Fruit fly (Drosophila melanogaster) whole organism, embryonic: Measurements from ENCODE around the gene Agpat3.

Source experiments
- CG10267 ChIP-seq: fragments of 200-800 bp; sonication (Bioruptor generic); optimal IDR thresholded peaks from 2 replicates; lab custom pipeline; 2018; ENCODE audit warnings: missing biosample characterization, mild to moderate bottlenecking, missing genetic modification characterization, moderate library complexity
- CG10274 ChIP-seq: fragments of 200-800 bp; sonication (Bioruptor generic); optimal IDR thresholded peaks from 3 replicates; lab custom pipeline; 2017; ENCODE audit warnings: missing biosample characterization, mild to moderate bottlenecking, missing genetic modification characterization
- CG10565 ChIP-seq: fragments of 200-800 bp; sonication (Bioruptor generic); optimal IDR thresholded peaks from 3 replicates; lab custom pipeline; 2016; ENCODE audit warnings: missing biosample characterization, mild to moderate bottlenecking, missing genetic modification characterization
- CG15073 ChIP-seq: fragments of 200-800 bp; sonication (Bioruptor generic); optimal IDR thresholded peaks from 2 replicates; lab custom pipeline; 2016; ENCODE audit warnings: missing biosample characterization, missing genetic modification characterization
- CG15514 ChIP-seq: fragments of 200-800 bp; sonication (Bioruptor generic); optimal IDR thresholded peaks from 3 replicates; lab custom pipeline; 2017; ENCODE audit warnings: missing biosample characterization, missing genetic modification characterization, mild to moderate bottlenecking, moderate library complexity, missing genetic modification reagents
- CG1832 ChIP-seq: fragments of 200-800 bp; sonication (Bioruptor generic); optimal IDR thresholded peaks from 2 replicates; lab custom pipeline; 2017; ENCODE audit warnings: missing biosample characterization, mild to moderate bottlenecking, missing genetic modification characterization, inconsistent platforms
- CG18619 ChIP-seq: fragments of 200-800 bp; sonication (Bioruptor generic); optimal IDR thresholded peaks from 3 replicates; lab custom pipeline; 2017; ENCODE audit warnings: missing biosample characterization, mild to moderate bottlenecking, missing genetic modification characterization
- CG32772 ChIP-seq: fragments of 200-800 bp; sonication (Bioruptor generic); IDR thresholded peaks from 2 replicates; pipeline ENCODE4 v1.3.6; 2022; ENCODE audit warnings: missing biosample characterization, missing genetic modification characterization
- CG3281 ChIP-seq: fragments of 200-800 bp; sonication (Bioruptor generic); optimal IDR thresholded peaks from 3 replicates; lab custom pipeline; 2017; ENCODE audit warnings: missing biosample characterization, mild to moderate bottlenecking, missing genetic modification characterization
- CG3847 ChIP-seq: fragments of 200-800 bp; sonication (Bioruptor generic); IDR thresholded peaks from 2 replicates; pipeline ENCODE4 v1.3.6; 2022; ENCODE audit warnings: missing biosample characterization, missing genetic modification characterization
- CG4282 ChIP-seq: fragments of 200-800 bp; sonication (Bioruptor generic); optimal IDR thresholded peaks from 2 replicates; lab custom pipeline; 2016; ENCODE audit warnings: missing biosample characterization, missing genetic modification characterization
- CG4328 ChIP-seq: fragments of 200-800 bp; sonication (Bioruptor generic); optimal IDR thresholded peaks from 3 replicates; lab custom pipeline; 2017; ENCODE audit warnings: missing biosample characterization, missing genetic modification reagents, missing genetic modification characterization
- CG4424 ChIP-seq: fragments of 200-800 bp; sonication (Bioruptor generic); optimal IDR thresholded peaks from 3 replicates; lab custom pipeline; 2016; ENCODE audit warnings: missing biosample characterization, missing genetic modification characterization
- CG4820 ChIP-seq: fragments of 200-800 bp; sonication (Bioruptor generic); optimal IDR thresholded peaks from 3 replicates; lab custom pipeline; 2016; ENCODE audit warnings: missing biosample characterization, missing genetic modification characterization
- CG6683 ChIP-seq: fragments of 200-800 bp; sonication (Bioruptor generic); optimal IDR thresholded peaks from 2 replicates; lab custom pipeline; 2017; ENCODE audit warnings: missing biosample characterization, mild to moderate bottlenecking, missing genetic modification characterization, missing genetic modification reagents
- CG6791 ChIP-seq: fragments of 200-800 bp; sonication (Bioruptor generic); IDR thresholded peaks from 3 replicates; pipeline ENCODE4 v1.3.6; 2022; ENCODE audit warnings: missing biosample characterization, missing genetic modification characterization; ENCODE audit not compliant: partially characterized antibody
- CG9215 ChIP-seq: fragments of 200-800 bp; sonication (Bioruptor generic); IDR thresholded peaks from 2 replicates; pipeline ENCODE4 v1.3.6; 2022; ENCODE audit warnings: missing biosample characterization, missing genetic modification characterization
- CHES-1-like ChIP-seq: fragments of 200-800 bp; sonication (Bioruptor generic); optimal IDR thresholded peaks from 2 replicates; lab custom pipeline; 2016; ENCODE audit warnings: missing biosample characterization, missing genetic modification characterization
- Dip3 ChIP-seq: fragments of 200-800 bp; sonication (Bioruptor generic); optimal IDR thresholded peaks from 3 replicates; lab custom pipeline; 2016; ENCODE audit warnings: missing biosample characterization, missing genetic modification characterization
- Dll ChIP-seq: fragments of 200-800 bp; sonication (Bioruptor generic); IDR thresholded peaks from 4 replicates; pipeline ENCODE4 v1.3.6; 2022; ENCODE audit warnings: missing biosample characterization, missing genetic modification characterization; ENCODE audit not compliant: partially characterized antibody
- Dp ChIP-seq: fragments of 200-800 bp; sonication (Bioruptor generic); optimal IDR thresholded peaks from 2 replicates; lab custom pipeline; 2018; ENCODE audit warnings: missing biosample characterization, mild to moderate bottlenecking, missing genetic modification characterization, moderate library complexity
- GATAe ChIP-seq: fragments of 200-800 bp; sonication (Bioruptor generic); conservative IDR thresholded peaks from 2 replicates; pipeline ENCODE4 v1.3.6; 2022; ENCODE audit warnings: missing biosample characterization, missing genetic modification characterization
- H2.0 ChIP-seq: fragments of 200-800 bp; sonication (Bioruptor generic); IDR thresholded peaks from 2 replicates; pipeline ENCODE4 v1.3.6; 2022; ENCODE audit warnings: missing biosample characterization, missing genetic modification characterization
- HLH54F ChIP-seq: fragments of 200-800 bp; sonication (Bioruptor generic); optimal IDR thresholded peaks from 3 replicates; lab custom pipeline; 2016; ENCODE audit warnings: missing biosample characterization, missing genetic modification characterization
- HLHmδ ChIP-seq: fragments of 200-800 bp; sonication (Bioruptor generic); optimal IDR thresholded peaks from 2 replicates; lab custom pipeline; 2018; ENCODE audit warnings: missing biosample characterization, mild to moderate bottlenecking, missing genetic modification characterization, moderate library complexity
- Hand ChIP-seq: fragments of 200-800 bp; sonication (Bioruptor generic); optimal IDR thresholded peaks from 2 replicates; lab custom pipeline; 2017; ENCODE audit warnings: mild to moderate bottlenecking, missing biosample characterization, missing genetic modification reagents, missing genetic modification characterization
- MBD-R2 ChIP-seq: fragments of 200-800 bp; sonication (Bioruptor generic); IDR thresholded peaks from 2 replicates; pipeline ENCODE4 v1.3.6; 2022; ENCODE audit warnings: missing biosample characterization, missing genetic modification characterization
- Six4 ChIP-seq: fragments of 200-800 bp; sonication (Bioruptor generic); optimal IDR thresholded peaks from 2 replicates; lab custom pipeline; 2016; ENCODE audit warnings: missing biosample characterization, missing genetic modification characterization
- TFAM ChIP-seq: fragments of 200-800 bp; sonication (Bioruptor generic); optimal IDR thresholded peaks from 2 replicates; lab custom pipeline; 2017; ENCODE audit warnings: missing biosample characterization, missing genetic modification characterization, inconsistent platforms
- Usf ChIP-seq: fragments of 200-800 bp; sonication (Bioruptor generic); optimal IDR thresholded peaks from 2 replicates; lab custom pipeline; 2017; ENCODE audit warnings: missing genotype, missing biosample characterization, missing genetic modification characterization
- ab ChIP-seq: fragments of 200-800 bp; sonication (Bioruptor generic); optimal IDR thresholded peaks from 2 replicates; lab custom pipeline; 2016; ENCODE audit warnings: missing biosample characterization, missing genetic modification characterization
- az2 ChIP-seq: fragments of 200-800 bp; sonication (Bioruptor generic); optimal IDR thresholded peaks from 3 replicates; lab custom pipeline; 2016; ENCODE audit warnings: missing biosample characterization, missing genetic modification characterization
- cg ChIP-seq: fragments of 200-800 bp; sonication (Bioruptor generic); optimal IDR thresholded peaks from 3 replicates; lab custom pipeline; 2019; ENCODE audit warnings: missing biosample characterization, mild to moderate bottlenecking, missing genetic modification characterization, moderate library complexity
- chinmo ChIP-seq: fragments of 200-800 bp; sonication (Bioruptor generic); IDR thresholded peaks from 4 replicates; pipeline ENCODE4 v1.3.6; 2022; ENCODE audit warnings: missing biosample characterization, missing genetic modification characterization; ENCODE audit not compliant: partially characterized antibody
- crp ChIP-seq, 2 experiments: fragments of 200-800 bp; sonication (Bioruptor generic); optimal IDR thresholded peaks; 2 replicates in 1 of 2; 3 replicates in 1 of 2; lab custom pipeline; 2017; ENCODE audit warnings: missing biosample characterization in 2 of 2, missing genetic modification characterization in 2 of 2, mild to moderate bottlenecking in 1 of 2, moderate library complexity in 1 of 2
- cwo ChIP-seq: fragments of 200-800 bp; sonication (Bioruptor generic); optimal IDR thresholded peaks from 3 replicates; lab custom pipeline; 2017; ENCODE audit warnings: missing biosample characterization, missing genetic modification characterization, mild to moderate bottlenecking, moderate library complexity, missing genetic modification reagents
- dan ChIP-seq: fragments of 200-800 bp; sonication (Bioruptor generic); IDR thresholded peaks from 2 replicates; pipeline ENCODE4 v1.3.6; 2022; ENCODE audit warnings: missing biosample characterization, missing genetic modification characterization
- danr ChIP-seq: fragments of 200-800 bp; sonication (Bioruptor generic); IDR thresholded peaks from 2 replicates; pipeline ENCODE4 v1.3.6; 2022; ENCODE audit warnings: missing biosample characterization, missing genetic modification characterization
- fd102C ChIP-seq: fragments of 200-800 bp; sonication (Bioruptor generic); optimal IDR thresholded peaks from 2 replicates; lab custom pipeline; 2018; ENCODE audit warnings: missing biosample characterization, mild to moderate bottlenecking, missing genetic modification characterization, moderate library complexity
- gcm ChIP-seq: fragments of 200-800 bp; sonication (Bioruptor generic); optimal IDR thresholded peaks from 2 replicates; lab custom pipeline; 2019; ENCODE audit warnings: missing biosample characterization, mild to moderate bottlenecking, missing genetic modification characterization, moderate library complexity
- hth ChIP-seq: fragments of >200 bp; optimal IDR thresholded peaks from 2 replicates; lab custom pipeline; 2017; ENCODE audit warnings: inconsistent platforms
- jing ChIP-seq: fragments of 200-800 bp; sonication (Bioruptor generic); optimal IDR thresholded peaks from 2 replicates; lab custom pipeline; 2018; ENCODE audit warnings: missing biosample characterization, mild to moderate bottlenecking, missing genetic modification characterization
- nerfin-1 ChIP-seq: fragments of 200-800 bp; sonication (Bioruptor generic); optimal IDR thresholded peaks from 3 replicates; lab custom pipeline; 2019; ENCODE audit warnings: missing biosample characterization, mild to moderate bottlenecking, missing genetic modification characterization, moderate library complexity
- odd ChIP-seq: fragments of 200-800 bp; sonication (Bioruptor generic); optimal IDR thresholded peaks from 2 replicates; lab custom pipeline; 2017; ENCODE audit warnings: missing biosample characterization, mild to moderate bottlenecking, missing genetic modification characterization
- scrt ChIP-seq: fragments of 200-800 bp; sonication (Bioruptor generic); optimal IDR thresholded peaks from 2 replicates; lab custom pipeline; 2018; ENCODE audit warnings: missing biosample characterization, mild to moderate bottlenecking, missing genetic modification characterization, moderate library complexity
- sens ChIP-seq: fragments of 200-800 bp; sonication (Bioruptor generic); peaks from one replicate; lab custom pipeline; 2016; ENCODE audit warnings: missing biosample characterization, missing genetic modification characterization
- seq ChIP-seq: fragments of 200-800 bp; sonication (Bioruptor generic); IDR thresholded peaks from 2 replicates; pipeline ENCODE4 v1.3.6; 2022; ENCODE audit warnings: missing biosample characterization, missing genetic modification characterization
- stwl ChIP-seq: fragments of 200-800 bp; sonication (Bioruptor generic); optimal IDR thresholded peaks from 3 replicates; lab custom pipeline; 2018; ENCODE audit warnings: missing biosample characterization, mild to moderate bottlenecking, missing genetic modification characterization, moderate library complexity
- tll ChIP-seq, 2 experiments: fragments of 200-800 bp in 1 of 2; fragments of >200 bp in 1 of 2; sonication (Bioruptor generic) in 1 of 2; optimal IDR thresholded peaks; 2 replicates each; lab custom pipeline; 2017 to 2019; ENCODE audit warnings: missing biosample characterization in 2 of 2, missing genetic modification characterization in 2 of 2, mild to moderate bottlenecking in 1 of 2, moderate library complexity in 1 of 2
- tna ChIP-seq: fragments of 200-800 bp; sonication (Bioruptor generic); IDR thresholded peaks from 2 replicates; pipeline ENCODE4 v1.3.6; 2022; ENCODE audit warnings: missing biosample characterization, missing genetic modification characterization; ENCODE audit not compliant: partially characterized antibody
- wor ChIP-seq: fragments of 200-800 bp; sonication (Bioruptor generic); IDR thresholded peaks from 2 replicates; pipeline ENCODE4 v1.3.6; 2022; ENCODE audit warnings: missing biosample characterization, missing genetic modification characterization

The Agpat3 gene

dm6 chr3L:16347914-16348313, 37.8 kb downstream of the Agpat3 start, which contains the start of gene mRpS34 (continued):
- TF ChIP-seq Hand (GFP tag; lab: Kevin White, UChicago) (no peak), odd (GFP tag; lab: Kevin White, UChicago) (no peak), Six4 (no peak), CG4424 (GFP tag; lab: Kevin White, UChicago) (no peak), CG10274 (GFP tag; lab: Kevin White, UChicago) (no peak), crp (GFP tag; optimal IDR thresholded peaks at IDR 0.05; lab: Kevin White, UChicago) (peak; percentile 31 to 87), hth (no peak), H2.0 (GFP tag; lab: Robert Waterston, UW) (no peak), CG18619 (GFP tag; lab: Kevin White, UChicago) (no peak), CG32772 (GFP tag; lab: Robert Waterston, UW) (no peak), CG9215 (GFP tag; lab: Robert Waterston, UW) (peak; percentile 90), Dip3 (no peak), sens (GFP tag; lab: Kevin White, UChicago) (no peak), danr (no peak), CG10267 (tag; lab: Kevin White, UChicago) (no peak), CG3847 (GFP tag; lab: Robert Waterston, UW) (no peak), CG4328 (GFP tag; lab: Kevin White, UChicago) (no peak), chinmo (GFP tag; lab: Robert Waterston, UW) (0 out of 4 replicates have a peak, but pooled peaks have one; percentile 27), cg (GFP tag; lab: Kevin White, UChicago) (no peak), tll (GFP tag; optimal IDR thresholded peaks at IDR 0.05; lab: Kevin White, UChicago) (no peak), CG6791 (GFP tag; lab: Robert Waterston, UW) (peak; percentile 23; the same call in 1 of the 3 replicates), CG10565 (GFP tag; lab: Kevin White, UChicago) (no peak), CHES-1-like (GFP tag; lab: Kevin White, UChicago) (no peak), CG3281 (GFP tag; lab: Kevin White, UChicago) (no peak), dan (no peak), CG15514 (no peak), cwo (GFP tag; lab: Kevin White, UChicago) (no peak), tna (no peak), jing (GFP tag; lab: Kevin White, UChicago) (no peak), wor (no peak), Dp (peak; percentile 66), scrt (no peak), fd102C (GFP tag; lab: Kevin White, UChicago) (no peak), ab (no peak), Dll (GFP tag; lab: Robert Waterston, UW) (peak; percentile 53; the same call in 1 of the 4 replicates), seq (GFP tag; lab: Robert Waterston, UW) (no peak), gcm (GFP tag; lab: Kevin White, UChicago) (no peak), HLH54F (GFP tag; lab: Kevin White, UChicago) (no peak), CG6683 (GFP tag; lab: Kevin White, UChicago) (no peak), CG4820 (no peak), az2 (GFP tag; lab: Kevin White, UChicago) (no peak), HLHmδ (GFP tag; lab: Kevin White, UChicago) (no peak), CG15073 (no peak), GATAe (GFP tag; lab: Robert Waterston, UW) (no peak), nerfin-1 (tag; lab: Kevin White, UChicago) (no peak), stwl (tag; lab: Kevin White, UChicago) (peak; percentile 55), CG4282 (GFP tag; lab: Kevin White, UChicago) (no peak), MBD-R2 (peak; percentile 74), TFAM (GFP tag; lab: Kevin White, UChicago) (no peak), Usf (GFP tag; lab: Kevin White, UChicago) (no peak), CG1832 (no peak)
